Worm (Caenorhabditis elegans): ENCODE data around the gene Y71H2AM.6.
A peak's percentile ranks its signal among the peaks of the same experiment; 100 is the strongest.

Gene Y71H2AM.6

ce11 chrIII:2804461-2804860, 23.6 kb downstream of the Y71H2AM.6 start (continued):
- no peak for TF ChIP-seq C04F5.9 (tag; optimal IDR thresholded peaks at IDR 0.05)
- TF ChIP-seq unc-30 (tag; optimal IDR thresholded peaks at IDR 0.05), result no peak
- no peak for TF ChIP-seq ztf-11 (tag; optimal IDR thresholded peaks at IDR 0.05)
- no peak for TF ChIP-seq pqm-1 (tag; optimal IDR thresholded peaks at IDR 0.05)
- peak; percentile 62 for TF ChIP-seq C16A3.4 (tag; optimal IDR thresholded peaks at IDR 0.05)
- no peak for TF ChIP-seq aha-1 (tag; optimal IDR thresholded peaks at IDR 0.05)
- no peak for TF ChIP-seq vab-15 (tag; optimal IDR thresholded peaks at IDR 0.05)
- no peak for TF ChIP-seq elt-2 (tag; optimal IDR thresholded peaks at IDR 0.05)
- TF ChIP-seq nhr-84 (tag; optimal IDR thresholded peaks at IDR 0.05), result no peak
- TF ChIP-seq zag-1 (tag; optimal IDR thresholded peaks at IDR 0.05), result no peak
- TF ChIP-seq tlp-1 (tag; optimal IDR thresholded peaks at IDR 0.05), result no peak
- no peak for TF ChIP-seq isw-1 (GFP tag; IDR thresholded peaks at IDR 0.05)
- no peak for TF ChIP-seq Y116A8C.19 (tag; optimal IDR thresholded peaks at IDR 0.05; ENCODE audit: borderline replicate concordance)
- peak; percentile 43 for TF ChIP-seq nhr-19 (GFP tag; conservative IDR thresholded peaks at IDR 0.05)
- TF ChIP-seq F16B12.6 (tag; optimal IDR thresholded peaks at IDR 0.05), result peak; percentile 54
- TF ChIP-seq lin-35 (GFP tag; optimal IDR thresholded peaks at IDR 0.05), result peak; percentile 79 to 80
- peak; percentile 48 for TF ChIP-seq tbx-2 (tag; optimal IDR thresholded peaks at IDR 0.05)
- TF ChIP-seq fos-1 (tag; optimal IDR thresholded peaks at IDR 0.05), result no peak
- no peak for TF ChIP-seq mef-2 (tag; optimal IDR thresholded peaks at IDR 0.05)
- no peak for TF ChIP-seq ceh-90 (tag; optimal IDR thresholded peaks at IDR 0.05)
- TF ChIP-seq nhr-237 (tag; optimal IDR thresholded peaks at IDR 0.05), result no peak
- TF ChIP-seq lir-3 (tag; optimal IDR thresholded peaks at IDR 0.05; ENCODE audit: poor library complexity), result no peak
- peak; percentile 76 to 79 for TF ChIP-seq lsy-2 (tag; optimal IDR thresholded peaks at IDR 0.05)
- TF ChIP-seq sox-4 (tag; optimal IDR thresholded peaks at IDR 0.05), result no peak
- TF ChIP-seq mab-9 (GFP tag; IDR thresholded peaks at IDR 0.05), result no peak
- TF ChIP-seq nhr-11 (tag; optimal IDR thresholded peaks at IDR 0.05), result no peak
- peak; percentile 86 for TF ChIP-seq mep-1 (tag; optimal IDR thresholded peaks at IDR 0.05)
- peak; percentile 90 for TF ChIP-seq lin-14 (GFP tag; optimal IDR thresholded peaks at IDR 0.05)
- no peak for TF ChIP-seq nhr-77 (tag; optimal IDR thresholded peaks at IDR 0.05)
- TF ChIP-seq grh-1 (GFP tag; IDR thresholded peaks at IDR 0.05), result peak; percentile 36; the same call in 1 of the 2 replicates
- TF ChIP-seq rnt-1 (tag; optimal IDR thresholded peaks at IDR 0.05), result no peak
- TF ChIP-seq mdl-1 (tag; optimal IDR thresholded peaks at IDR 0.05), result peak in 1 of 2 experiments; percentile 74
- no peak for TF ChIP-seq sup-37 (GFP tag; optimal IDR thresholded peaks at IDR 0.05)
- TF ChIP-seq dpl-1 (GFP tag; optimal IDR thresholded peaks at IDR 0.05), result peak; percentile 65 to 78 (median 77)
- TF ChIP-seq egl-27 (tag; optimal IDR thresholded peaks at IDR 0.05), result no peak
- TF ChIP-seq nhr-12 (tag; optimal IDR thresholded peaks at IDR 0.05), result no peak
- TF ChIP-seq xbp-1 (tag; optimal IDR thresholded peaks at IDR 0.05), result peak; percentile 46
- peak; percentile 33 for TF ChIP-seq jun-1 (tag; optimal IDR thresholded peaks at IDR 0.05)
- no peak for TF ChIP-seq ceh-8 (GFP tag; optimal IDR thresholded peaks at IDR 0.05)
- no peak for TF ChIP-seq pag-3 (tag; optimal IDR thresholded peaks at IDR 0.05; ENCODE audit: borderline replicate concordance, insufficient read depth)
- TF ChIP-seq fkh-10 (GFP tag; optimal IDR thresholded peaks at IDR 0.05), result no peak
- TF ChIP-seq fkh-4 (tag; optimal IDR thresholded peaks at IDR 0.05; ENCODE audit: borderline replicate concordance), result no peak
- TF ChIP-seq nhr-76 (tag; optimal IDR thresholded peaks at IDR 0.05), result no peak
- TF ChIP-seq unc-62 (GFP tag; optimal IDR thresholded peaks at IDR 0.05), result no peak
- peak in 2 of 6 experiments; percentile 19 to 70 for TF ChIP-seq elt-3 (tag; optimal IDR thresholded peaks at IDR 0.05)
- TF ChIP-seq swsn-7 (tag; optimal IDR thresholded peaks at IDR 0.05), result peak; percentile 55
- TF ChIP-seq ceh-88 (GFP tag; IDR thresholded peaks at IDR 0.05), result no peak
- no peak for TF ChIP-seq fkh-8 (tag; optimal IDR thresholded peaks at IDR 0.05)
- TF ChIP-seq lin-15B (tag; optimal IDR thresholded peaks at IDR 0.05), result no peak
- no peak for TF ChIP-seq ces-1 (GFP tag; optimal IDR thresholded peaks at IDR 0.05)
- peak; percentile 44 for TF ChIP-seq nhr-47 (tag; optimal IDR thresholded peaks at IDR 0.05)
- TF ChIP-seq sptf-1 (tag; optimal IDR thresholded peaks at IDR 0.05), result no peak
- TF ChIP-seq blmp-1 (tag; optimal IDR thresholded peaks at IDR 0.05), result peak; percentile 61
- no peak for TF ChIP-seq egl-13 (tag; optimal IDR thresholded peaks at IDR 0.05)

Measured in whole organism, L1 larva.